Fruit fly (Drosophila melanogaster) whole organism, embryonic: ENCODE results near the gene gdl.

Experiments used
- Bteb2 ChIP-seq: fragments of 200-800 bp; sonication (Bioruptor generic); optimal IDR thresholded peaks from 2 replicates; lab custom pipeline; 2016; ENCODE audit warnings: missing biosample characterization, missing genetic modification characterization
- CG10366 ChIP-seq: fragments of 200-800 bp; sonication (Bioruptor generic); IDR thresholded peaks from 2 replicates; pipeline ENCODE4 v1.3.6; 2022; ENCODE audit warnings: missing biosample characterization, missing genetic modification characterization
- CG12155 ChIP-seq: fragments of 200-800 bp; sonication (Bioruptor generic); optimal IDR thresholded peaks from 3 replicates; lab custom pipeline; 2016; ENCODE audit warnings: missing biosample characterization, missing genetic modification characterization
- CG12236 ChIP-seq: fragments of 200-800 bp; sonication (Bioruptor generic); optimal IDR thresholded peaks from 2 replicates; lab custom pipeline; 2016; ENCODE audit warnings: missing biosample characterization, missing genetic modification characterization
- CG15696 ChIP-seq: fragments of 200-800 bp; sonication (Bioruptor generic); optimal IDR thresholded peaks from 2 replicates; lab custom pipeline; 2019; ENCODE audit warnings: missing biosample characterization, mild to moderate bottlenecking, missing genetic modification characterization, moderate library complexity
- CG16813 ChIP-seq: fragments of 200-800 bp; sonication (Bioruptor generic); IDR thresholded peaks from 3 replicates; pipeline ENCODE4 v1.3.6; 2022; ENCODE audit warnings: missing biosample characterization, missing genetic modification characterization; ENCODE audit not compliant: partially characterized antibody
- CG1832 ChIP-seq: fragments of 200-800 bp; sonication (Bioruptor generic); optimal IDR thresholded peaks from 2 replicates; lab custom pipeline; 2017; ENCODE audit warnings: missing biosample characterization, mild to moderate bottlenecking, missing genetic modification characterization, inconsistent platforms
- CG18599 ChIP-seq: fragments of 200-800 bp; sonication (Bioruptor generic); optimal IDR thresholded peaks from 3 replicates; lab custom pipeline; 2017; ENCODE audit warnings: missing biosample characterization, missing genetic modification characterization, mild to moderate bottlenecking, moderate library complexity, missing genetic modification reagents
- CG2199 ChIP-seq: fragments of 200-800 bp; sonication (Bioruptor generic); IDR thresholded peaks from 3 replicates; pipeline ENCODE4 v1.3.6; 2022; ENCODE audit warnings: missing biosample characterization, missing genetic modification characterization
- CG30403 ChIP-seq: fragments of 200-800 bp; sonication (Bioruptor generic); optimal IDR thresholded peaks from 3 replicates; lab custom pipeline; 2016; ENCODE audit warnings: missing biosample characterization, missing genetic modification characterization
- CG42726 ChIP-seq: fragments of 200-800 bp; sonication (Bioruptor generic); IDR thresholded peaks from 2 replicates; pipeline ENCODE4 v1.3.6; 2022; ENCODE audit warnings: missing biosample characterization, missing genetic modification characterization; ENCODE audit not compliant: partially characterized antibody
- CG4424 ChIP-seq: fragments of 200-800 bp; sonication (Bioruptor generic); optimal IDR thresholded peaks from 3 replicates; lab custom pipeline; 2016; ENCODE audit warnings: missing biosample characterization, missing genetic modification characterization
- CG6175 ChIP-seq: fragments of 200-800 bp; sonication (Bioruptor generic); IDR thresholded peaks from 3 replicates; pipeline ENCODE4 v1.3.6; 2022; ENCODE audit warnings: missing biosample characterization, missing genetic modification characterization
- CG7271 ChIP-seq: fragments of 200-800 bp; sonication (Bioruptor generic); optimal IDR thresholded peaks from 2 replicates; lab custom pipeline; 2018; ENCODE audit warnings: missing biosample characterization, mild to moderate bottlenecking, missing genetic modification characterization, moderate library complexity
- CG7372 ChIP-seq: fragments of 200-800 bp; sonication (Bioruptor generic); IDR thresholded peaks from 2 replicates; pipeline ENCODE4 v1.3.6; 2022; ENCODE audit warnings: missing biosample characterization, missing genetic modification characterization
- CG7839 ChIP-seq: fragments of 200-800 bp; sonication (Bioruptor generic); optimal IDR thresholded peaks from 3 replicates; lab custom pipeline; 2018; ENCODE audit warnings: missing biosample characterization, mild to moderate bottlenecking, missing genetic modification characterization, moderate library complexity
- CG7963 ChIP-seq: fragments of 200-800 bp; sonication (Bioruptor generic); IDR thresholded peaks from 3 replicates; pipeline ENCODE4 v1.3.6; 2022; ENCODE audit warnings: missing biosample characterization, missing genetic modification characterization; ENCODE audit not compliant: partially characterized antibody
- CG8359 ChIP-seq: fragments of 200-800 bp; sonication (Bioruptor generic); optimal IDR thresholded peaks from 2 replicates; lab custom pipeline; 2017; ENCODE audit warnings: missing biosample characterization, mild to moderate bottlenecking, missing genetic modification characterization, borderline replicate concordance
- CG9727 ChIP-seq: fragments of 200-800 bp; sonication (Bioruptor generic); optimal IDR thresholded peaks from 3 replicates; lab custom pipeline; 2017; ENCODE audit warnings: missing biosample characterization, mild to moderate bottlenecking, missing genetic modification characterization
- D19A ChIP-seq: fragments of 200-800 bp; optimal IDR thresholded peaks from 3 replicates; lab custom pipeline; 2019; ENCODE audit warnings: missing biosample characterization, mild to moderate bottlenecking, missing genetic modification characterization, moderate library complexity
- D19B ChIP-seq: fragments of 200-800 bp; sonication (Bioruptor generic); optimal IDR thresholded peaks from 2 replicates; lab custom pipeline; 2017; ENCODE audit warnings: missing biosample characterization, mild to moderate bottlenecking, missing genetic modification characterization
- Dad ChIP-seq: fragments of 200-800 bp; sonication (Bioruptor generic); optimal IDR thresholded peaks from 3 replicates; lab custom pipeline; 2016; ENCODE audit warnings: missing biosample characterization, missing genetic modification characterization
- Deaf1 ChIP-seq: fragments of 200-800 bp; optimal IDR thresholded peaks from 3 replicates; lab custom pipeline; 2019; ENCODE audit warnings: missing biosample characterization, mild to moderate bottlenecking, missing genetic modification characterization, moderate library complexity
- E2f2 ChIP-seq: fragments of 200-800 bp; sonication (Bioruptor generic); IDR thresholded peaks from 2 replicates; pipeline ENCODE4 v1.3.6; 2022; ENCODE audit warnings: missing biosample characterization, missing genetic modification characterization
- Lim3 ChIP-seq: fragments of 200-800 bp; sonication (Bioruptor generic); IDR thresholded peaks from 2 replicates; pipeline ENCODE4 v1.3.6; 2022; ENCODE audit warnings: missing biosample characterization, missing genetic modification characterization
- Max ChIP-seq: fragments of 200-800 bp; sonication (Bioruptor generic); optimal IDR thresholded peaks from 2 replicates; lab custom pipeline; 2016; ENCODE audit warnings: missing biosample characterization, mild to moderate bottlenecking, missing genetic modification characterization
- Med ChIP-seq: fragments of 200-800 bp; sonication (Bioruptor generic); peaks from one replicate; lab custom pipeline; 2016; ENCODE audit warnings: missing biosample characterization, missing genetic modification characterization, mild to moderate bottlenecking, inconsistent platforms, moderate library complexity
- Meics ChIP-seq: fragments of 200-800 bp; sonication (Bioruptor generic); optimal IDR thresholded peaks from 2 replicates; lab custom pipeline; 2017; ENCODE audit warnings: missing biosample characterization, mild to moderate bottlenecking, missing genetic modification characterization
- NfI ChIP-seq: fragments of 200-800 bp; sonication (Bioruptor generic); optimal IDR thresholded peaks from 3 replicates; lab custom pipeline; 2018; ENCODE audit warnings: missing biosample characterization, mild to moderate bottlenecking, missing genetic modification characterization, moderate library complexity
- Side ChIP-seq: fragments of 200-800 bp; sonication (Bioruptor generic); optimal IDR thresholded peaks from 2 replicates; lab custom pipeline; 2016; ENCODE audit warnings: missing biosample characterization, missing genetic modification characterization
- Sry-β ChIP-seq: fragments of 200-800 bp; sonication (Bioruptor generic); optimal IDR thresholded peaks from 2 replicates; lab custom pipeline; 2018; ENCODE audit warnings: missing biosample characterization, mild to moderate bottlenecking, missing genetic modification characterization, moderate library complexity
- Tbp ChIP-seq: fragments of >200 bp; optimal IDR thresholded peaks from 2 replicates; lab custom pipeline; 2018; ENCODE audit warnings: missing biosample characterization, missing genetic modification characterization
- Usf ChIP-seq: fragments of 200-800 bp; sonication (Bioruptor generic); optimal IDR thresholded peaks from 2 replicates; lab custom pipeline; 2017; ENCODE audit warnings: missing genotype, missing biosample characterization, missing genetic modification characterization
- bsh ChIP-seq, 2 experiments: fragments of 200-800 bp; sonication (Bioruptor generic); optimal IDR thresholded peaks; 2 replicates each; lab custom pipeline; 2017 to 2018; ENCODE audit warnings: mild to moderate bottlenecking in 2 of 2, missing biosample characterization in 2 of 2, missing genetic modification characterization in 2 of 2, moderate library complexity in 1 of 2
- btn ChIP-seq: fragments of 200-800 bp; sonication (Bioruptor generic); optimal IDR thresholded peaks from 2 replicates; lab custom pipeline; 2016; ENCODE audit warnings: missing biosample characterization, missing genetic modification characterization
- corto ChIP-seq: fragments of 200-800 bp; sonication (Bioruptor generic); optimal IDR thresholded peaks from 2 replicates; lab custom pipeline; 2016; ENCODE audit warnings: missing biosample characterization, mild to moderate bottlenecking, missing genetic modification characterization, moderate library complexity
- crol ChIP-seq: fragments of 200-800 bp; sonication (Bioruptor generic); IDR thresholded peaks from 2 replicates; pipeline ENCODE4 v1.3.6; 2022; ENCODE audit warnings: missing biosample characterization, missing genetic modification characterization
- cwo ChIP-seq: fragments of 200-800 bp; sonication (Bioruptor generic); optimal IDR thresholded peaks from 3 replicates; lab custom pipeline; 2017; ENCODE audit warnings: missing biosample characterization, missing genetic modification characterization, mild to moderate bottlenecking, moderate library complexity, missing genetic modification reagents
- dati ChIP-seq: fragments of 200-800 bp; sonication (Bioruptor generic); IDR thresholded peaks from 2 replicates; pipeline ENCODE4 v1.3.6; 2022; ENCODE audit warnings: missing biosample characterization, missing genetic modification characterization
- dmrt99B ChIP-seq: fragments of 200-800 bp; sonication (Bioruptor generic); optimal IDR thresholded peaks from 2 replicates; lab custom pipeline; 2018; ENCODE audit warnings: missing biosample characterization, mild to moderate bottlenecking, missing genetic modification characterization, moderate library complexity
- dpn ChIP-seq, 2 experiments: fragments of 200-800 bp; sonication (Bioruptor generic); optimal IDR thresholded peaks; 3 replicates each; lab custom pipeline; 2016; ENCODE audit warnings: missing biosample characterization in 2 of 2, missing genetic modification characterization in 2 of 2
- gro ChIP-seq: fragments of 200-800 bp; sonication (Bioruptor generic); optimal IDR thresholded peaks from 2 replicates; lab custom pipeline; 2016; ENCODE audit warnings: missing biosample characterization, missing genetic modification characterization
- ind ChIP-seq: fragments of 200-800 bp; sonication (Bioruptor generic); optimal IDR thresholded peaks from 3 replicates; lab custom pipeline; 2016; ENCODE audit warnings: missing biosample characterization, missing genetic modification characterization
- mirr ChIP-seq: fragments of 200-800 bp; sonication (Bioruptor generic); optimal IDR thresholded peaks from 3 replicates; lab custom pipeline; 2018; ENCODE audit warnings: missing biosample characterization, mild to moderate bottlenecking, missing genetic modification characterization
- sd ChIP-seq: fragments of 200-800 bp; sonication (Bioruptor generic); optimal IDR thresholded peaks from 3 replicates; lab custom pipeline; 2018; ENCODE audit warnings: missing biosample characterization, mild to moderate bottlenecking, missing genetic modification characterization, moderate library complexity
- sens-2 ChIP-seq: fragments of 200-800 bp; sonication (Bioruptor generic); IDR thresholded peaks from 2 replicates; pipeline ENCODE4 v1.3.6; 2022; ENCODE audit warnings: missing biosample characterization, missing genetic modification characterization
- vfl ChIP-seq: fragments of 200-800 bp; sonication (Bioruptor generic); optimal IDR thresholded peaks from 2 replicates; lab custom pipeline; 2016; ENCODE audit warnings: missing biosample characterization, missing genetic modification characterization
- wor ChIP-seq: fragments of 200-800 bp; sonication (Bioruptor generic); IDR thresholded peaks from 2 replicates; pipeline ENCODE4 v1.3.6; 2022; ENCODE audit warnings: missing biosample characterization, missing genetic modification characterization

gdl gene

DNA sequence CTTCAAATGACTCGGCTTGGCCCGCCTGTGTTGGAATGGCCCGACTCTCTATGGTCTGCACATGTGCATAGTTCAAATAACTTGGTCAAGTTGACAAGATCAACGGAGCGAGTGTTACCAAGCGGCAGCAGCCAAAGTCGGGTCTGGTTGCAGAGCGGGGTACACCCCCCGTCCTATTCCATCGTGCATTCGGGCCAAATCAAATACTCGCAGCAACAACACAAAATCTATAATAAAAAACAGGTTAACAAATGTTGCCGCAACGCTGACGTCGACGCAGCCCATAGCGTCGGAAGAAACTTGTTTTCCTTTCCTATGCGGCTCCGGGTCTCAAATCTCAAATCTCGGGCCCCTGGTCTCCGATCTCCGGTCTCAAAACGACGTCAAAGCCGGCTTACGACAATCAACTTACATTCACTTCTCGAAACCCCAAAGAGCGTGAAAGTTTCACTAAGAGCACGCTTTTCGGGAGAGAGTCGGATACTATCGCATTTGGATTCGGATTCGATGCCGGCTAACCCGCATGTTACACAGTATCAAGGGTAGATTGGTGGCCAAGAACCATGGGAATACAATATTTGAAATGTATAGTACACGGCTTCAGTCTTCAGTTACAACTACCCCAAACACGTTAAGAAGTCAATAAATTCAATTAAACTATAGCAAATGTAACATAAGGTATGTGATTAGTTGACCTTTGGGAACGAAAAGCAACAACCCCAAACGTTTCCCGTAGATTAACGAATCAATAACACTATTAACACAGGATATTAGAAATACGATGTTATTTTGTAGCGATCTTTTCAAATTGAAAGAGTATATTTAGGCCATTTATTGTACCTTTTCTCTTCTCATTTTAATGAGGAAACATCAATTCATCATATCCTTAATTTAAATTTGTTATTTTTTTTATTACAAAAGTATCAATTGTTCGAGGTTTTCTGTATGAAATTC is 25.3 kb downstream of the gdl start (continued):
- peak; percentile 43 for TF ChIP-seq NfI
- TF ChIP-seq CG7839 (tag; lab: Kevin White, UChicago), result peak; percentile 77
- TF ChIP-seq D19B (GFP tag; lab: Kevin White, UChicago), result peak; percentile 99
- no peak for TF ChIP-seq CG7271 (tag; lab: Kevin White, UChicago)
- TF ChIP-seq CG15696, result peak; percentile 38
- peak; percentile 21 for TF ChIP-seq CG8359 (GFP tag; lab: Kevin White, UChicago)
- no peak for TF ChIP-seq mirr (GFP tag; lab: Kevin White, UChicago)
- peak; percentile 32 for TF ChIP-seq Side (GFP tag; lab: Kevin White, UChicago)
- peak; percentile 66 for TF ChIP-seq CG18599 (GFP tag; lab: Kevin White, UChicago)
- no peak for TF ChIP-seq CG7963
- peak; percentile 18 for TF ChIP-seq Dad (GFP tag; lab: Kevin White, UChicago)
- TF ChIP-seq Usf (GFP tag; lab: Kevin White, UChicago), result peak; percentile 56
- TF ChIP-seq Bteb2 (GFP tag; lab: Kevin White, UChicago), result peak; percentile 51
- peak; percentile 59 to 66 for TF ChIP-seq dpn (GFP tag; optimal IDR thresholded peaks at IDR 0.05; lab: Kevin White, UChicago)
- TF ChIP-seq CG12236 (GFP tag; lab: Kevin White, UChicago), result peak; percentile 5
- peak; percentile 51 for TF ChIP-seq CG10366 (GFP tag; lab: Robert Waterston, UW)
- peak; percentile 53; the same call in 1 of the 2 replicates for TF ChIP-seq wor (GFP tag; lab: Robert Waterston, UW)
- peak; percentile 53 for TF ChIP-seq CG4424
- TF ChIP-seq E2f2 (GFP tag; lab: Robert Waterston, UW), result no peak
- peak; percentile 38 for TF ChIP-seq btn (GFP tag; lab: Kevin White, UChicago)
- TF ChIP-seq ind (GFP tag; lab: Kevin White, UChicago), result peak; percentile 68
- no peak for TF ChIP-seq Lim3 (GFP tag; lab: Robert Waterston, UW)
- peak; percentile 43 for TF ChIP-seq cwo
- peak; percentile 53 for TF ChIP-seq CG12155 (GFP tag; lab: Kevin White, UChicago)
- peak; percentile 10; the same call in 1 of the 3 replicates for TF ChIP-seq CG2199 (GFP tag; lab: Robert Waterston, UW)
- no peak for TF ChIP-seq CG16813 (GFP tag; lab: Robert Waterston, UW)
- TF ChIP-seq Tbp, result no peak
- TF ChIP-seq Deaf1 (tag; lab: Kevin White, UChicago), result peak; percentile 32
- TF ChIP-seq Max (GFP tag; lab: Kevin White, UChicago), result peak; percentile 49
- TF ChIP-seq corto (GFP tag; lab: Kevin White, UChicago), result no peak
- peak; percentile 80 for TF ChIP-seq CG9727
- no peak for TF ChIP-seq sens-2 (GFP tag; lab: Robert Waterston, UW)
- peak; percentile 48 for TF ChIP-seq gro (GFP tag; lab: Kevin White, UChicago)
- TF ChIP-seq Meics (GFP tag; lab: Kevin White, UChicago), result peak; percentile 67
- TF ChIP-seq CG7372 (GFP tag; lab: Robert Waterston, UW), result peak; percentile 44; the same call in 1 of the 2 replicates
- TF ChIP-seq CG1832 (GFP tag; lab: Kevin White, UChicago), result no peak
- peak; percentile 95 for TF ChIP-seq sd (tag; lab: Kevin White, UChicago)
- TF ChIP-seq dmrt99B, result peak; percentile 63
- peak; percentile 89 for TF ChIP-seq Med (GFP tag; lab: Kevin White, UChicago)
- TF ChIP-seq D19A (tag; lab: Kevin White, UChicago), result peak; percentile 39
- TF ChIP-seq bsh (GFP tag; optimal IDR thresholded peaks at IDR 0.05; lab: Kevin White, UChicago), result peak; percentile 17 to 40
- peak; percentile 23 for TF ChIP-seq vfl
- peak; percentile 83 for TF ChIP-seq crol (GFP tag; lab: Robert Waterston, UW)
- TF ChIP-seq CG6175 (GFP tag; lab: Robert Waterston, UW), result 0 out of 3 replicates have a peak, but pooled peaks have one; percentile 14
- peak; percentile 12 for TF ChIP-seq Sry-β (GFP tag; lab: Kevin White, UChicago)
- no peak for TF ChIP-seq CG42726 (GFP tag; lab: Robert Waterston, UW)
- TF ChIP-seq dati (GFP tag; lab: Robert Waterston, UW), result no peak
- TF ChIP-seq CG30403, result peak; percentile 87
